Worm (Caenorhabditis elegans) whole organism, L1 larva: Measurements from ENCODE around the gene B0507.5.

ENCODE experiments used
- ceh-82 ChIP-seq, 3 experiments: fragments of 150-350 bp in 1 of 3; sonication (generic microtip) in 2 of 3; optimal IDR thresholded peaks; 2 replicates each; lab custom pipeline; 2014 to 2017; ENCODE audit warnings: missing biosample characterization in 3 of 3, missing genetic modification characterization in 3 of 3
- fkh-10 ChIP-seq: sonication (generic microtip); optimal IDR thresholded peaks from 2 replicates; lab custom pipeline; 2017; ENCODE audit warnings: missing biosample characterization, missing genetic modification reagents, missing genetic modification characterization
- mdl-1 ChIP-seq, 2 experiments: fragments of 150-350 bp; optimal IDR thresholded peaks; 2 replicates each; lab custom pipeline; 2014 to 2017; ENCODE audit warnings: missing biosample characterization in 2 of 2, missing genetic modification characterization in 2 of 2, inconsistent platforms in 1 of 2
- nhr-237 ChIP-seq: fragments of 150-350 bp; optimal IDR thresholded peaks from 2 replicates; lab custom pipeline; 2014; ENCODE audit warnings: missing biosample characterization, missing genetic modification characterization
- snpc-4 ChIP-seq: fragments of 150-350 bp; optimal IDR thresholded peaks from 2 replicates; lab custom pipeline; 2014; ENCODE audit warnings: missing biosample characterization, missing genetic modification characterization
- tbx-2 ChIP-seq: sonication (generic microtip); optimal IDR thresholded peaks from 2 replicates; lab custom pipeline; 2016; ENCODE audit warnings: missing genetic modification characterization, missing compliant biosample characterization
- unc-30 ChIP-seq: sonication (generic microtip); optimal IDR thresholded peaks from 2 replicates; lab custom pipeline; 2017; ENCODE audit warnings: missing biosample characterization, missing genetic modification characterization
- ztf-4 ChIP-seq: fragments of 150-350 bp; optimal IDR thresholded peaks from 2 replicates; lab custom pipeline; 2014; ENCODE audit warnings: missing biosample characterization, missing genetic modification characterization

DNA sequence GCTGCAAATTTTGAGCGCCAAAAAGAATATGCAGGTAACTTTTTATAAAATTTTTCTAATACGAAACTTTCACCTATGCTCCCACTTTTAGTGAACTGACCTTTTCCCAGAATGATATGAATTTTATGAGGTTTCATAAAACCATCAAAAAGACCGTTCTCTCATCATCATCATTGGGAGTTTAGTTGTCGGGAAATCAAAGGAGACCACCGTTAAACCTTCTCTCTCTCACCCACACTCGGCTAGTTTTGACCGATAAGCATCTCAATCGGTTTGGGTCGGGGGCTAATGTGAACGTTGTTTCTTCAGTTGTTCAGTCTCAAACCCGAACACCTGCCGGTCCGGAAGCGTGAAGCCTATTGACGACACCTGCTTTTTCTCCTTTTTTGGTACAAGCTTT lies 42.8 kb downstream of the B0507.5 start:
- TF ChIP-seq snpc-4 (tag; lab: Kevin White, UChicago) (no peak), fkh-10 (GFP tag; lab: Kevin White, UChicago) (no peak), mdl-1 (tag; optimal IDR thresholded peaks at IDR 0.05; lab: Kevin White, UChicago) (no peak), ztf-4 (no peak), tbx-2 (no peak), ceh-82 (tag; optimal IDR thresholded peaks at IDR 0.05; lab: Kevin White, UChicago) (no peak), unc-30 (tag; lab: Kevin White, UChicago) (no peak), nhr-237 (tag; lab: Kevin White, UChicago) (no peak)
